Worm (Caenorhabditis elegans): ENCODE data around the gene nhr-14.

nhr-14 gene

DNA sequence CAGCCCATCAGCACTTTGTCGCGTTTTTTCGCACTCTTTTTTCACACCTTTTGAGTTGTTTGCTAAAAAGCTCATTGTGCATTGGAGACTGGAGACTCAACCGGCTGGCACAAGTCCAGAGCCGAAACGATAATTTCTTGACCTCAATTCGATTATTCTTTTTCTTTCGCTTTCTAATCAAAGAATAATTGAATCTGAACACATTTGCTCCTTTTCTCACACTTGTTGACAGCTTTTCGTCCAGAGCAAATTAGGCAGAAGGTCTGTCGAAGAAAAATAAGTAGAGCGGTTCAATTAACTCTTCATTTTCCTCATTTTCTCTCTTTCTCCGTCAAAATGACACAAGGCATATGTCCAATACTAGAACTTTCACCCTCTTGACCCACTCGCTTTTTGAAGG, 31.1 kb downstream of the nhr-14 start:
- TF ChIP-seq med-1 (GFP tag; optimal IDR thresholded peaks at IDR 0.05; ENCODE audit: insufficient read depth): no peak
- no peak for TF ChIP-seq T22C8.4 (GFP tag; IDR thresholded peaks at IDR 0.05)
- no peak for TF ChIP-seq ref-1 (GFP tag; conservative IDR thresholded peaks at IDR 0.05)
- no peak for TF ChIP-seq ztf-29 (GFP tag; IDR thresholded peaks at IDR 0.05)
- no peak for TF ChIP-seq cog-1 (tag; optimal IDR thresholded peaks at IDR 0.05)
- TF ChIP-seq flt-1 (GFP tag; IDR thresholded peaks at IDR 0.05): no peak
- no peak for TF ChIP-seq tab-1 (GFP tag; IDR thresholded peaks at IDR 0.05)
- TF ChIP-seq klf-2 (GFP tag; conservative IDR thresholded peaks at IDR 0.05): no peak
- TF ChIP-seq ztf-23 (GFP tag; IDR thresholded peaks at IDR 0.05): no peak

DNA sequence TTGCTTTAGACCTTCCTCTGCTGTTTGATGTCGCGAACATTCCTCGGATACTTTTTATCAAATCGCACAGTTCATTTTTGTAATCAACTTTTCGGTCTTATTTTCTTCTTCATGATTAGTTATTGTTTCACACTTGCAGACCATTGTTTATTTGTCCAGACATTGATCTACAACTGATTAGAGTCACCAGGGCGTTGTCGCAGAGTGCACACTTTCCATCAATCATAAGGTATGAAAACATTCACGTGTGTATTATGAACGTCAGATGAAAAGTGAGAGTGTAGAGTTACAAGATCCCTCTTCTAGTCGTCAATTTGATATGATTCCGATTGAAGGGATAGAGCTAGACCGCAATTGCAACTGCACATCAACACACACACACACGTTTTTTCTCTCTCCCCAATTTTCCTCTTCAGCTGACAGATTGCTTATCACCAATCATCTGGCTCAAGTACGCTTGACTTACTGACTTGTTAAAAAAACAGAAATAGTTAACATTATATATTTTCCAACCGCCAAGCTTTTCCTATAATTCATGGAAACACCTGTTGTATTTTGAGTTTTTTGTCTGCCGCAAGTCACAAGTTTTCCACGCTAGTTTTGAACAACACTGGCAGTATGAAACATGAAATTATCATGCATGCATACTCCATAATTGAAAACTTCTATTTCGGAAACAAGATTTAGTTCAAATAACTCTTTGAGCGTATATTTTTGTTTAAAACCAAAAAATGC, 35.8 kb downstream of the nhr-14 start:
- TF ChIP-seq T22C8.4 (GFP tag; IDR thresholded peaks at IDR 0.05) (no peak), med-1 (GFP tag; optimal IDR thresholded peaks at IDR 0.05; ENCODE audit: insufficient read depth) (no peak), flt-1 (GFP tag; IDR thresholded peaks at IDR 0.05) (no peak), ref-1 (GFP tag; conservative IDR thresholded peaks at IDR 0.05) (no peak), klf-2 (GFP tag; conservative IDR thresholded peaks at IDR 0.05) (no peak)

DNA sequence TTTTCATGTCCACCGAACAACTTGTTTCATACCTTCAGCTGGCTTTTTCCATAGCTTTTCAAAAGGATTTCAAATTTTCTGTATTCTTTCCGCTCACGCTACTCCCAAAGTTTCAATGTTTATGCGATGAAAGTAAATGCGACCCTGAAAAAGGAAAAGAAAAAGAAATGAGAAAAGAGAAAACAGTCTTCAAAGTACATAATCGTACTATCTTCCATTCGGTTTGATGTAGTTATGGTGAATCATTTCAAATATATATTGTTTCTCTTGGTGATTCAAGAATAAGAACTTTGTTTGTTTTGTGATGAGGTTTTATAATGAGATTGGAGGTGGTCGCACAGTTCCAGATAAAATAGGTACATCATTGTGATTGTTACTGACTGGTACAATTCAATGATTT, 37.2 kb downstream of the nhr-14 start:
- TF ChIP-seq klf-2 (GFP tag; conservative IDR thresholded peaks at IDR 0.05) (no peak), tab-1 (GFP tag; IDR thresholded peaks at IDR 0.05) (no peak), flt-1 (GFP tag; IDR thresholded peaks at IDR 0.05) (no peak), T22C8.4 (GFP tag; IDR thresholded peaks at IDR 0.05) (no peak), ref-1 (GFP tag; conservative IDR thresholded peaks at IDR 0.05) (no peak), ztf-29 (GFP tag; IDR thresholded peaks at IDR 0.05) (no peak)

DNA sequence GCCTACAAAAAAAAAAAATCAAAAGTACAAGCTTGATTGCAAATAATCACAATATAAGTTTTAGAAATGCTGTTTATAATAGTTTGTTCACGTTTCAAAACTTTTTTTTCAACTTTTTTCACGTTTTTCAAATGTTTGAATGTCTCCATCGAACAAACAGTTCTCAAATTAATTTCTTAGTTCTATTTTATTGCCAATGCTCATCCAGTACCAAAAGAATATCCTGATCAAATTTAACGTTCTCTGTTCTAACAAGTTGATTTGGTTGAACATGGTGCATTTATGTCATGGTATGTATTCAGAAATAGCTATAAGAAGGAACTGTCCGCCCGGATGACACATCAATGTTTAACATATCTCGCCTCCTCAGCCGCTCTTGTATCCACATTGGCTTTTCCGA, 43.6 kb downstream of the nhr-14 start, which contains the start of gene kin-9:
Gene kin-9, plus strand, starts transcription at position 301 of the 400 bp plus-strand sequence.
- TF ChIP-seq cog-1 (tag; optimal IDR thresholded peaks at IDR 0.05): no peak
- TF ChIP-seq med-1 (GFP tag; optimal IDR thresholded peaks at IDR 0.05; ENCODE audit: insufficient read depth): no peak
- TF ChIP-seq klf-2 (GFP tag; conservative IDR thresholded peaks at IDR 0.05): no peak
- no peak for TF ChIP-seq ztf-29 (GFP tag; IDR thresholded peaks at IDR 0.05)
- TF ChIP-seq ztf-23 (GFP tag; IDR thresholded peaks at IDR 0.05): no peak
- no peak for TF ChIP-seq ref-1 (GFP tag; conservative IDR thresholded peaks at IDR 0.05)
- TF ChIP-seq tab-1 (GFP tag; IDR thresholded peaks at IDR 0.05): no peak
- TF ChIP-seq flt-1 (GFP tag; IDR thresholded peaks at IDR 0.05): no peak
- TF ChIP-seq T22C8.4 (GFP tag; IDR thresholded peaks at IDR 0.05): no peak

DNA sequence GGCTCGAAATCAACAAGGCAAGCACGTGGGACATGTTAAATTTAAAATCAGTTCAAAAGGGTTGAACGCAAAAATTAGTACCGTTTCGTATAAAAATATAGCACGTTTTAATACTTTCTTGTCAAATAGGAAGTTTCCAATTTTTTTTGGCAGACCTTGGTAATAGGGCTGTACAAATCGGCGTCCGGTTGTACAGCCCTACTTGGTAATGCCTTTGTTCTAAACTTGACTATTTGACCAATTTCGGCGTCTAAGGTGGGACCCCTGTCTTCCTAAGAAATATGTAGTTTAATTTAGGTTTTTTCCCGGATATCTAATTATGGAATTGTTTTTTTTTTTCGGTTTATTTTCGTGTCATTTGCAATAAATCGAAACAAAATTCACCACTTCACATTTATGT, 46.5 kb downstream of the nhr-14 start:
- TF ChIP-seq klf-2 (GFP tag; conservative IDR thresholded peaks at IDR 0.05) (no peak), ztf-29 (GFP tag; IDR thresholded peaks at IDR 0.05) (no peak), T22C8.4 (GFP tag; IDR thresholded peaks at IDR 0.05) (no peak), cog-1 (tag; optimal IDR thresholded peaks at IDR 0.05) (no peak), ztf-23 (GFP tag; IDR thresholded peaks at IDR 0.05) (no peak), med-1 (GFP tag; optimal IDR thresholded peaks at IDR 0.05; ENCODE audit: insufficient read depth) (no peak), ref-1 (GFP tag; conservative IDR thresholded peaks at IDR 0.05) (no peak), flt-1 (GFP tag; IDR thresholded peaks at IDR 0.05) (no peak), tab-1 (GFP tag; IDR thresholded peaks at IDR 0.05) (no peak)

DNA sequence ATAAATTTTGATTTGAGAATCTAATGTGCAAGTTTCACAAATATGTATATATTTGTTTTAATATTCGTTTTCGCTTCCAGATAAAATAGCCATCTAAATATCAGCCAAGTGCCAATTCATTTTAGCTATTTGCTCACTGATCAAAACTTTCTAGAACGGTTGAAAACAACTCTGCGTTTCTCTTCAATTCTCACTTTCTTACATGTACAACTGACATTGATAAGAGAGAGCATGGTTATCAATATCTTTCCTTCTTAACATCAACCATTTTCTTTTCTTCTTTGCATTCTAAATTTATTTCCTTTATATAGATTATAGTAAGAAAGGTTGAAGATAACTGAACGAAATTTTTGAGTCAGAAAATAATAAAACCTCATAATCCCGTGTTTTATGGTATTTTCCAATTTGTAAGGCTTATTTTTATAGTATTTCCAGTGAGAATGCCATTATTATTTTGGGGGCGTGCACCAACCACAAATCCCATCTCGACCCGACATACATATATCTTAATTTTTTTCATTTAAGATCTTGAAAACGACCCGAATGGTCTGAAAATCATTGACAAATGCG, 47.6 kb downstream of the nhr-14 start, which contains the start of gene F08F1.3:
Gene F08F1.3, plus strand, starts transcription at position 520 of the 570 bp plus-strand sequence.
- TF ChIP-seq cog-1 (tag; optimal IDR thresholded peaks at IDR 0.05) (no peak), ztf-29 (GFP tag; IDR thresholded peaks at IDR 0.05) (no peak), tab-1 (GFP tag; IDR thresholded peaks at IDR 0.05) (no peak), ref-1 (GFP tag; conservative IDR thresholded peaks at IDR 0.05) (no peak), ztf-23 (GFP tag; IDR thresholded peaks at IDR 0.05) (no peak), klf-2 (GFP tag; conservative IDR thresholded peaks at IDR 0.05) (no peak), T22C8.4 (GFP tag; IDR thresholded peaks at IDR 0.05) (no peak), flt-1 (GFP tag; IDR thresholded peaks at IDR 0.05) (no peak), med-1 (GFP tag; optimal IDR thresholded peaks at IDR 0.05; ENCODE audit: insufficient read depth) (no peak)

DNA sequence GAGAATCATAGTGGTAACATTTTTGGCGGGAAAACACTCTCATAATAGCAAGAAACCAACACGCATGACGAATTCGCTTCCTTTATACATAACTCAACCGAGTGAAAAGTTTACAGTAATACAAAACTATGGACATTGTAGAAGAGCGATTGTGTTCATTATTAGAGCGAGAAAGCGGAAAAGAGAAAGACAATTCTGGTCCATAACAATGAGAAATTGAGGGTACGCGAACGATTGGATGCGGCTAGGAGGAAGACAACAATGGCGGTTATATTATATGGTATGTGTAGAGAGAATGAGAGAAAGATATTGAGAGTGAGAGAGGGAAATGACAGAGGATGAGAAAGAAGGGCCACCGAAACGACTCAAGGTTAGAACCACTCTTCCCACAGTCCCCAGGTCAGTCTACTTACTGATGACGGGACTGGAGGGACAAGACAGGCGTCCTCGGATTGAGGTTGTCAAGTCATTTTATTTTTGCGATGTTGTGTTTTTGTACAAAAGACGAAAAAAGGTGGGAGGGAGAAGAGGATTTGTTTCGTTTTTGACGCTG, 49.7 kb downstream of the nhr-14 start:
- TF ChIP-seq T22C8.4 (GFP tag; IDR thresholded peaks at IDR 0.05): no peak
- TF ChIP-seq ref-1 (GFP tag; conservative IDR thresholded peaks at IDR 0.05): no peak
- TF ChIP-seq med-1 (GFP tag; optimal IDR thresholded peaks at IDR 0.05; ENCODE audit: insufficient read depth): no peak
- no peak for TF ChIP-seq tab-1 (GFP tag; IDR thresholded peaks at IDR 0.05)
- TF ChIP-seq ztf-29 (GFP tag; IDR thresholded peaks at IDR 0.05): no peak

DNA sequence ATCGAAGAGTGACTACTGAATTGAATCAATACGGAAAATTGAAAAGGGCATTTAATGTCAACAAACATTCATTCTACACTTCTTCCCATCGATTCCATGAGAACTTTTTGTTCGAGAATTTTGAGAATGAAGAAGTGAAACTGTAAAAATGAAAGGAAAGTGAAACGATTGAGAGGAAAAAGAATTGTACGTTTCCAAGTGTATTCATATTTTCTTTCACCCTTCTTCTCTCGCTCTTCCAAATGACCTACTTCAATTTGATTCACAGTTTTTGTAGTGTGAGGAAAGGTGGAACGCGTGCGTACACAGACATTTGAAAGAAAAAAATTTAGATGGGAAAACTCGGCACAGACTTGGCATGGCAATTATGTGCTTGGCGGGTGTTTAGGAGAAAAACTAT, 51.7 kb downstream of the nhr-14 start:
- no peak for TF ChIP-seq T22C8.4 (GFP tag; IDR thresholded peaks at IDR 0.05)
- no peak for TF ChIP-seq ztf-29 (GFP tag; IDR thresholded peaks at IDR 0.05)
- no peak for TF ChIP-seq ref-1 (GFP tag; conservative IDR thresholded peaks at IDR 0.05)
- no peak for TF ChIP-seq ztf-23 (GFP tag; IDR thresholded peaks at IDR 0.05)
- no peak for TF ChIP-seq cog-1 (tag; optimal IDR thresholded peaks at IDR 0.05)
- no peak for TF ChIP-seq klf-2 (GFP tag; conservative IDR thresholded peaks at IDR 0.05)
- TF ChIP-seq med-1 (GFP tag; optimal IDR thresholded peaks at IDR 0.05; ENCODE audit: insufficient read depth): no peak
- TF ChIP-seq tab-1 (GFP tag; IDR thresholded peaks at IDR 0.05): no peak
- TF ChIP-seq flt-1 (GFP tag; IDR thresholded peaks at IDR 0.05): no peak
